Worm (Caenorhabditis elegans): ENCODE data around the gene ess-2.

DNA sequence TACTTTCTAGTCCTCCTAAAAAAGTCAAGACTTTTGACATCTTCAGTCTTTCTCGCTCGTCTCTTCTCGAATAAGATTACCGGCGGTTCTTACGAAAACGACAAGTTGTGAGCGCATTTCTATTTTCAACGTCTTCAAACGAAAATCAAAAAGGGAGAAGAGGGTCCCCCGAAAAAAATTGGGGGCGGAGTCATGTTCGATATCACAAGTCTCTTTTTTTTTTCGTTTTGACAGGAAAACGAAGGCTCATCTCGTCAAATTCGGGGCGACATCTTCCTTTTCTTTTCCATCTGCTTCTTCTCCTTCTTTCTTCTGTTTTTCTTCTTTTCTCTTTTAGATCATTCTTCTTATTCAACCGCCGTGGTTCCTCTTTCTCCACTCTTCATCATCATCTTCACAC lies 43.7 kb upstream of the ess-2 start:
- TF ChIP-seq W03F9.2 (tag; optimal IDR thresholded peaks at IDR 0.05) (no peak), him-1 (tag; optimal IDR thresholded peaks at IDR 0.05) (no peak)
